Worm (Caenorhabditis elegans): ENCODE results near the gene mrps-31.

- no peak for TF ChIP-seq ztf-16 (tag; optimal IDR thresholded peaks at IDR 0.05)
- TF ChIP-seq nhr-11 (tag; optimal IDR thresholded peaks at IDR 0.05) = no peak
- TF ChIP-seq fkh-6 (tag; optimal IDR thresholded peaks at IDR 0.05) = no peak
- no peak for TF ChIP-seq mec-3 (tag; optimal IDR thresholded peaks at IDR 0.05; ENCODE audit: borderline replicate concordance)
These were observed 24.5 kb downstream of the mrps-31 start for ce11 chrIII:3605681-3606080.

Data from whole organism, late embryonic.